Fruit fly (Drosophila melanogaster) whole organism, prepupa: Measurements from ENCODE around the gene CG46059.

Source experiments
- Blimp-1 ChIP-seq: fragments of 200-800 bp; sonication (Bioruptor generic); optimal IDR thresholded peaks from 3 replicates; lab custom pipeline; 2017; ENCODE audit warnings: missing biosample characterization, missing genetic modification characterization, mild to moderate bottlenecking, moderate library complexity, missing genetic modification reagents
- CG10631 ChIP-seq: fragments of 200-800 bp; sonication (Bioruptor generic); optimal IDR thresholded peaks from 2 replicates; lab custom pipeline; 2016; ENCODE audit warnings: missing biosample characterization, missing genetic modification characterization
- CG10669 ChIP-seq: fragments of 200-800 bp; sonication (Bioruptor generic); optimal IDR thresholded peaks from 3 replicates; lab custom pipeline; 2018; ENCODE audit warnings: missing biosample characterization, mild to moderate bottlenecking, missing genetic modification characterization, moderate library complexity
- CG11294 ChIP-seq: fragments of 200-800 bp; sonication (Bioruptor generic); IDR thresholded peaks from 2 replicates; pipeline ENCODE4 v1.3.6; 2022; ENCODE audit warnings: missing biosample characterization, missing genetic modification characterization
- CG11762 ChIP-seq: fragments of 200-800 bp; sonication (Bioruptor generic); optimal IDR thresholded peaks from 3 replicates; lab custom pipeline; 2016; ENCODE audit warnings: missing biosample characterization, missing genetic modification characterization; ENCODE audit not compliant: insufficient read depth
- CG11902 ChIP-seq: fragments of 200-800 bp; sonication (Bioruptor generic); optimal IDR thresholded peaks from 3 replicates; lab custom pipeline; 2016; ENCODE audit warnings: missing biosample characterization, missing genetic modification characterization
- CG15336 ChIP-seq: fragments of 200-800 bp; sonication (Bioruptor generic); IDR thresholded peaks from 2 replicates; pipeline ENCODE4 v1.3.6; 2022; ENCODE audit warnings: missing biosample characterization, missing genetic modification characterization
- CG1621 ChIP-seq: fragments of 200-800 bp; sonication (Bioruptor generic); optimal IDR thresholded peaks from 3 replicates; lab custom pipeline; 2018; ENCODE audit warnings: missing biosample characterization, mild to moderate bottlenecking, missing genetic modification characterization
- CG3032 ChIP-seq: fragments of 200-800 bp; optimal IDR thresholded peaks from 2 replicates; lab custom pipeline; 2019; ENCODE audit warnings: missing biosample characterization, mild to moderate bottlenecking, missing genetic modification characterization, moderate library complexity
- CG32006 ChIP-seq: fragments of 200-800 bp; sonication (Bioruptor generic); optimal IDR thresholded peaks from 3 replicates; lab custom pipeline; 2017; ENCODE audit warnings: missing biosample characterization, mild to moderate bottlenecking, missing genetic modification characterization
- CG34406 ChIP-seq: fragments of 200-800 bp; sonication (Bioruptor generic); optimal IDR thresholded peaks from 3 replicates; lab custom pipeline; 2016; ENCODE audit warnings: missing biosample characterization, missing genetic modification characterization
- CG4318 ChIP-seq: fragments of 200-800 bp; sonication (Bioruptor generic); optimal IDR thresholded peaks from 3 replicates; lab custom pipeline; 2017; ENCODE audit warnings: missing biosample characterization, mild to moderate bottlenecking, missing genetic modification characterization
- CG6163 ChIP-seq: fragments of 200-800 bp; sonication (Bioruptor generic); IDR thresholded peaks from 3 replicates; pipeline ENCODE4 v1.3.6; 2022; ENCODE audit warnings: missing biosample characterization, missing genetic modification characterization
- CG6808 ChIP-seq: fragments of 200-800 bp; sonication (Bioruptor generic); optimal IDR thresholded peaks from 3 replicates; lab custom pipeline; 2017; ENCODE audit warnings: missing biosample characterization, missing genetic modification characterization, mild to moderate bottlenecking, moderate library complexity, missing genetic modification reagents
- CG7368 ChIP-seq: fragments of 200-800 bp; sonication (Bioruptor generic); optimal IDR thresholded peaks from 3 replicates; lab custom pipeline; 2016; ENCODE audit warnings: missing biosample characterization, missing genetic modification characterization
- CG8319 ChIP-seq: fragments of 200-800 bp; sonication (Bioruptor generic); optimal IDR thresholded peaks from 3 replicates; lab custom pipeline; 2016; ENCODE audit warnings: missing biosample characterization, missing genetic modification characterization
- CG8632 ChIP-seq: fragments of 200-800 bp; sonication (Bioruptor generic); optimal IDR thresholded peaks from 3 replicates; lab custom pipeline; 2016; ENCODE audit warnings: missing biosample characterization, missing genetic modification characterization
- CG9139 ChIP-seq: fragments of 200-800 bp; sonication (Bioruptor generic); optimal IDR thresholded peaks from 3 replicates; lab custom pipeline; 2017; ENCODE audit warnings: missing biosample characterization, mild to moderate bottlenecking, missing genetic modification characterization
- Eip78C ChIP-seq: fragments of 200-800 bp; sonication (Bioruptor generic); peaks from one replicate; lab custom pipeline; 2016; ENCODE audit warnings: missing biosample characterization, missing genetic modification characterization
- Ets21C ChIP-seq: fragments of 200-800 bp; sonication (Bioruptor generic); optimal IDR thresholded peaks from 3 replicates; lab custom pipeline; 2016; ENCODE audit warnings: missing biosample characterization, missing genetic modification characterization
- Gug ChIP-seq: fragments of 200-800 bp; sonication (Bioruptor generic); IDR thresholded peaks from 2 replicates; pipeline ENCODE4 v1.3.6; 2022; ENCODE audit warnings: missing biosample characterization, missing genetic modification characterization
- Hr38 ChIP-seq: sonication (Bioruptor generic); optimal IDR thresholded peaks from 2 replicates; lab custom pipeline; 2016; ENCODE audit warnings: missing biosample characterization, missing genetic modification characterization
- Hr39 ChIP-seq: fragments of 200-800 bp; sonication (Bioruptor generic); optimal IDR thresholded peaks from 2 replicates; lab custom pipeline; 2016; ENCODE audit warnings: missing biosample characterization, missing genetic modification characterization
- Hr4 ChIP-seq: fragments of 200-800 bp; sonication (Bioruptor generic); optimal IDR thresholded peaks from 3 replicates; lab custom pipeline; 2016; ENCODE audit warnings: missing biosample characterization, missing genetic modification characterization
- Lpt ChIP-seq: fragments of 200-800 bp; sonication (Bioruptor generic); optimal IDR thresholded peaks from 3 replicates; lab custom pipeline; 2016; ENCODE audit warnings: missing biosample characterization, missing genetic modification characterization
- Met ChIP-seq: fragments of 200-800 bp; sonication (Bioruptor generic); optimal IDR thresholded peaks from 3 replicates; lab custom pipeline; 2016; ENCODE audit warnings: missing biosample characterization, missing genetic modification characterization
- OdsH ChIP-seq: fragments of 200-800 bp; sonication (Bioruptor generic); optimal IDR thresholded peaks from 3 replicates; lab custom pipeline; 2016; ENCODE audit warnings: missing biosample characterization, missing genetic modification characterization
- Sox14 ChIP-seq: fragments of 200-800 bp; sonication (Bioruptor generic); optimal IDR thresholded peaks from 3 replicates; lab custom pipeline; 2016; ENCODE audit warnings: missing biosample characterization, missing genetic modification characterization
- Sox15 ChIP-seq: fragments of 200-800 bp; sonication (Bioruptor generic); optimal IDR thresholded peaks from 3 replicates; lab custom pipeline; 2016; ENCODE audit warnings: missing biosample characterization, missing genetic modification characterization
- acj6 ChIP-seq: fragments of 200-800 bp; sonication (Bioruptor generic); optimal IDR thresholded peaks from 3 replicates; lab custom pipeline; 2016; ENCODE audit warnings: missing biosample characterization, missing genetic modification characterization
- dsx ChIP-seq: fragments of 200-800 bp; optimal IDR thresholded peaks from 3 replicates; lab custom pipeline; 2019; ENCODE audit warnings: missing biosample characterization, mild to moderate bottlenecking, missing genetic modification characterization, moderate library complexity; ENCODE audit not compliant: poor library complexity, severe bottlenecking
- eg ChIP-seq: fragments of 200-800 bp; sonication (Bioruptor generic); IDR thresholded peaks from 3 replicates; pipeline ENCODE4 v1.3.6; 2022; ENCODE audit warnings: missing biosample characterization, missing genetic modification characterization
- esn ChIP-seq: fragments of 200-800 bp; sonication (Bioruptor generic); optimal IDR thresholded peaks from 2 replicates; lab custom pipeline; 2016; ENCODE audit warnings: missing biosample characterization, mild to moderate bottlenecking, missing genetic modification characterization, moderate library complexity
- fd59A ChIP-seq: fragments of 200-800 bp; sonication (Bioruptor generic); optimal IDR thresholded peaks from 2 replicates; lab custom pipeline; 2017; ENCODE audit warnings: missing biosample characterization, mild to moderate bottlenecking, missing genetic modification characterization, missing genetic modification reagents
- fd85E ChIP-seq: fragments of 200-800 bp; sonication (Bioruptor generic); optimal IDR thresholded peaks from 3 replicates; lab custom pipeline; 2016; ENCODE audit warnings: missing biosample characterization, missing genetic modification characterization
- fkh ChIP-seq: fragments of 200-800 bp; sonication (Bioruptor generic); optimal IDR thresholded peaks from 3 replicates; lab custom pipeline; 2017; ENCODE audit warnings: missing biosample characterization, mild to moderate bottlenecking, missing genetic modification characterization, moderate library complexity
- lz ChIP-seq: fragments of 200-800 bp; sonication (Bioruptor generic); optimal IDR thresholded peaks from 3 replicates; lab custom pipeline; 2016; ENCODE audit warnings: missing biosample characterization, missing genetic modification characterization
- net ChIP-seq: fragments of 200-800 bp; sonication (Bioruptor generic); optimal IDR thresholded peaks from 3 replicates; lab custom pipeline; 2016; ENCODE audit warnings: missing biosample characterization, missing genetic modification characterization
- pdm3 ChIP-seq: fragments of 200-800 bp; sonication (Bioruptor generic); optimal IDR thresholded peaks from 3 replicates; lab custom pipeline; 2016; ENCODE audit warnings: missing biosample characterization, missing genetic modification characterization
- spab ChIP-seq: fragments of 200-800 bp; sonication (Bioruptor generic); optimal IDR thresholded peaks from 2 replicates; lab custom pipeline; 2017; ENCODE audit warnings: missing biosample characterization, mild to moderate bottlenecking, missing genetic modification characterization, missing genetic modification reagents
- ss ChIP-seq, 2 experiments: fragments of 200-800 bp; sonication (Bioruptor generic); optimal IDR thresholded peaks; 2 replicates in 1 of 2; 3 replicates in 1 of 2; lab custom pipeline; 2017 to 2018; ENCODE audit warnings: mild to moderate bottlenecking in 2 of 2, missing biosample characterization in 2 of 2, missing genetic modification characterization in 2 of 2, moderate library complexity in 1 of 2
- svp ChIP-seq: fragments of 200-800 bp; sonication (Bioruptor generic); peaks from one replicate; lab custom pipeline; 2016; ENCODE audit warnings: missing biosample characterization, missing genetic modification characterization
- topi ChIP-seq: fragments of 200-800 bp; sonication (Bioruptor generic); optimal IDR thresholded peaks from 3 replicates; lab custom pipeline; 2016; ENCODE audit warnings: missing biosample characterization, missing genetic modification characterization
- vri ChIP-seq: fragments of 200-800 bp; sonication (Bioruptor generic); optimal IDR thresholded peaks from 3 replicates; lab custom pipeline; 2016; ENCODE audit warnings: missing biosample characterization, mild to moderate bottlenecking, missing genetic modification characterization

The CG46059 gene

dm6 chr2L:19146645-19147044, 36.9 kb downstream of the CG46059 start:
- no peak for TF ChIP-seq acj6 (GFP tag; lab: Kevin White, UChicago)
- TF ChIP-seq CG11762 (GFP tag; lab: Kevin White, UChicago) = no peak
- TF ChIP-seq CG1621 (tag; lab: Kevin White, UChicago) = no peak
- TF ChIP-seq CG10669 = no peak
- no peak for TF ChIP-seq CG32006 (GFP tag; lab: Kevin White, UChicago)
- no peak for TF ChIP-seq CG6808 (GFP tag; lab: Kevin White, UChicago)

- TF ChIP-seq Ets21C (GFP tag; lab: Kevin White, UChicago) (no peak), svp (peak; percentile 58), CG11762 (GFP tag; lab: Kevin White, UChicago) (no peak), ss (GFP tag; optimal IDR thresholded peaks at IDR 0.05; lab: Kevin White, UChicago) (peak in 1 of 2 experiments; percentile 24), CG9139 (GFP tag; lab: Kevin White, UChicago) (peak; percentile 31), CG11902 (GFP tag; lab: Kevin White, UChicago) (no peak), esn (no peak), Met (peak; percentile 7), Eip78C (GFP tag; lab: Kevin White, UChicago) (peak; percentile 63)
Measured at dm6 chr2L:19146047-19146446, 37.5 kb downstream of the CG46059 start.

- TF ChIP-seq fkh = no peak
- no peak for TF ChIP-seq Gug
- TF ChIP-seq net (GFP tag; lab: Kevin White, UChicago) = no peak
- no peak for TF ChIP-seq CG7368 (GFP tag; lab: Kevin White, UChicago)
- TF ChIP-seq lz = no peak
- peak; percentile 30 for TF ChIP-seq dsx (GFP tag; lab: Kevin White, UChicago)
- no peak for TF ChIP-seq vri (GFP tag; lab: Kevin White, UChicago)
- TF ChIP-seq CG9139 (GFP tag; lab: Kevin White, UChicago) = peak; percentile 67
- TF ChIP-seq ss (GFP tag; optimal IDR thresholded peaks at IDR 0.05; lab: Kevin White, UChicago) = peak; percentile 66 to 82
- no peak for TF ChIP-seq fd59A (GFP tag; lab: Kevin White, UChicago)
- TF ChIP-seq CG10631 = no peak
- no peak for TF ChIP-seq Hr4
- no peak for TF ChIP-seq CG11902 (GFP tag; lab: Kevin White, UChicago)
- TF ChIP-seq CG15336 (GFP tag; lab: Robert Waterston, UW) = no peak
- TF ChIP-seq Sox14 (GFP tag; lab: Kevin White, UChicago) = no peak
- no peak for TF ChIP-seq CG8319 (GFP tag; lab: Kevin White, UChicago)
- TF ChIP-seq CG11294 (GFP tag; lab: Robert Waterston, UW) = no peak
- peak; percentile 52 for TF ChIP-seq spab
- TF ChIP-seq CG3032 = peak; percentile 36
- no peak for TF ChIP-seq CG8632 (GFP tag; lab: Kevin White, UChicago)
- no peak for TF ChIP-seq CG34406 (GFP tag; lab: Kevin White, UChicago)
- no peak for TF ChIP-seq Sox15
- no peak for TF ChIP-seq Ets21C (GFP tag; lab: Kevin White, UChicago)
- TF ChIP-seq fd85E (GFP tag; lab: Kevin White, UChicago) = no peak
- no peak for TF ChIP-seq pdm3 (GFP tag; lab: Kevin White, UChicago)
- TF ChIP-seq Hr38 (GFP tag; lab: Kevin White, UChicago) = no peak
- TF ChIP-seq eg (GFP tag; lab: Robert Waterston, UW) = peak; percentile 57; the same call in 2 of the 3 replicates
- peak; percentile 69 for TF ChIP-seq CG6808 (GFP tag; lab: Kevin White, UChicago)
- TF ChIP-seq topi = no peak
- TF ChIP-seq OdsH (GFP tag; lab: Kevin White, UChicago) = no peak
- TF ChIP-seq CG32006 (GFP tag; lab: Kevin White, UChicago) = no peak
- TF ChIP-seq Blimp-1 (GFP tag; lab: Kevin White, UChicago) = no peak
- TF ChIP-seq CG11762 (GFP tag; lab: Kevin White, UChicago) = no peak
- peak; percentile 29 for TF ChIP-seq Lpt (GFP tag; lab: Kevin White, UChicago)
- TF ChIP-seq Eip78C (GFP tag; lab: Kevin White, UChicago) = no peak
- no peak for TF ChIP-seq svp
- no peak for TF ChIP-seq esn
- TF ChIP-seq Hr39 = no peak
- TF ChIP-seq CG6163 (GFP tag; lab: Robert Waterston, UW) = peak; percentile 74
- TF ChIP-seq acj6 (GFP tag; lab: Kevin White, UChicago) = no peak
- no peak for TF ChIP-seq CG4318
Measured at dm6 chr2L:19144115-19144514, 39.5 kb downstream of the CG46059 start.
